Worm (Caenorhabditis elegans) whole organism, midembryonic: ENCODE results near the gene F56B3.2.

Experiments
- flt-1 ChIP-seq: fragments of 200-800 bp; sonication (Bioruptor generic); IDR thresholded peaks from 2 replicates; pipeline ENCODE4 v1.3.6; 2022; ENCODE audit warnings: missing genetic modification characterization, missing compliant biosample characterization
- ztf-29 ChIP-seq: fragments of 200-800 bp; sonication (Bioruptor generic); IDR thresholded peaks from 2 replicates; pipeline ENCODE4 v1.3.6; 2022; ENCODE audit warnings: missing genetic modification reagents, missing genetic modification characterization, missing compliant biosample characterization

- no peak for TF ChIP-seq flt-1 (GFP tag; lab: Robert Waterston, UW)
- TF ChIP-seq ztf-29 (GFP tag; lab: Robert Waterston, UW), result no peak
Measured at ce11 chrIV:716323-716722, 52.1 kb downstream of the F56B3.2 start, which contains the start of gene clec-164.
